Worm (Caenorhabditis elegans): ENCODE measurements around the gene clec-190.

- TF ChIP-seq unc-39 (tag; optimal IDR thresholded peaks at IDR 0.05) (no peak), zag-1 (tag; optimal IDR thresholded peaks at IDR 0.05) (no peak), lin-39 (tag; optimal IDR thresholded peaks at IDR 0.05) (no peak), ama-1 (optimal IDR thresholded peaks at IDR 0.05) (no peak), ceh-16 (tag; optimal IDR thresholded peaks at IDR 0.05) (no peak), ceh-9 (tag; optimal IDR thresholded peaks at IDR 0.05) (no peak), fkh-10 (GFP tag; optimal IDR thresholded peaks at IDR 0.05) (no peak), elt-3 (tag; optimal IDR thresholded peaks at IDR 0.05) (no peak)
Observed at ce11 chrIV:15107218-15107617, 18.7 kb downstream of the clec-190 start.
